Comparison of ENCODE assay signal across 5 worm cellular contexts in genomic region chrIV:6606587-6606986, ce11.
TF ChIP-seq lines count a peak whose summit lies in the region.

No protein-coding gene starts in this region.

TF ChIP-seq in whole organism, L1 larva, 84 proteins besides CTCF, POLR2A, EP300 and RAD21:
- TF ChIP-seq tbx-2 (tag; optimal IDR thresholded peaks at IDR 0.05; lab: Kevin White, UChicago) (no peak), dpl-1 (GFP tag; optimal IDR thresholded peaks at IDR 0.05; lab: Kevin White, UChicago) (no peak), snu-23 (GFP tag; optimal IDR thresholded peaks at IDR 0.05; lab: Kevin White, UChicago) (peak; percentile 12), efl-1 (optimal IDR thresholded peaks at IDR 0.05; lab: Kevin White, UChicago) (no peak), efl-1 (GFP tag; optimal IDR thresholded peaks at IDR 0.05 in 1 of 2; lab: Kevin White, UChicago) (peak in 1 of 2 experiments; percentile 62), lin-14 (GFP tag; optimal IDR thresholded peaks at IDR 0.05; lab: Kevin White, UChicago) (peak; percentile 56), blmp-1 (tag; optimal IDR thresholded peaks at IDR 0.05; lab: Kevin White, UChicago) (peak; percentile 48)
TF ChIP-seq in whole organism, L1 larva: peak in this region for 4.

TF ChIP-seq in whole organism, L2 larva, 48 proteins besides CTCF, POLR2A, EP300 and RAD21:
- TF ChIP-seq sma-3 (GFP tag; optimal IDR thresholded peaks at IDR 0.05; lab: Kevin White, UChicago) (no peak), fos-1 (tag; optimal IDR thresholded peaks at IDR 0.05; lab: Kevin White, UChicago) (no peak), C34F6.9 (tag; optimal IDR thresholded peaks at IDR 0.05; lab: Kevin White, UChicago) (peak; percentile 10), nhr-25 (tag; optimal IDR thresholded peaks at IDR 0.05; lab: Kevin White, UChicago) (peak; percentile 17)

TF ChIP-seq in whole organism, L3 larva, 47 proteins besides CTCF, POLR2A, EP300 and RAD21:
- TF ChIP-seq lsy-12 (tag; optimal IDR thresholded peaks at IDR 0.05; lab: Kevin White, UChicago), result no peak
- TF ChIP-seq egl-27 (tag; optimal IDR thresholded peaks at IDR 0.05; lab: Kevin White, UChicago), result no peak
- no peak for TF ChIP-seq skn-1 (tag; optimal IDR thresholded peaks at IDR 0.05; lab: Kevin White, UChicago)
- TF ChIP-seq unc-39 (tag; optimal IDR thresholded peaks at IDR 0.05; lab: Kevin White, UChicago), result no peak
- TF ChIP-seq egl-5 (tag; optimal IDR thresholded peaks at IDR 0.05; lab: Kevin White, UChicago), result no peak
- no peak for TF ChIP-seq ceh-9 (tag; optimal IDR thresholded peaks at IDR 0.05; lab: Kevin White, UChicago)
- no peak for TF ChIP-seq ztf-11 (tag; optimal IDR thresholded peaks at IDR 0.05; lab: Kevin White, UChicago)
- TF ChIP-seq nhr-23 (tag; optimal IDR thresholded peaks at IDR 0.05; lab: Kevin White, UChicago), result no peak
- no peak for TF ChIP-seq fkh-2 (tag; optimal IDR thresholded peaks at IDR 0.05; lab: Kevin White, UChicago)
- no peak for TF ChIP-seq nhr-43 (tag; optimal IDR thresholded peaks at IDR 0.05; lab: Kevin White, UChicago; ENCODE audit: poor library complexity, severe bottlenecking)
- TF ChIP-seq pha-4 (tag; optimal IDR thresholded peaks at IDR 0.05; lab: Kevin White, UChicago), result peak; percentile 38
- TF ChIP-seq lin-15B (tag; optimal IDR thresholded peaks at IDR 0.05; lab: Kevin White, UChicago), result no peak
- TF ChIP-seq eor-1 (tag; optimal IDR thresholded peaks at IDR 0.05; lab: Kevin White, UChicago), result no peak
- TF ChIP-seq unc-62 (GFP tag; optimal IDR thresholded peaks at IDR 0.05; lab: Kevin White, UChicago), result no peak
- TF ChIP-seq ztf-4 (tag; optimal IDR thresholded peaks at IDR 0.05; lab: Kevin White, UChicago), result no peak
- peak; percentile 14 for TF ChIP-seq ama-1 (optimal IDR thresholded peaks at IDR 0.05; lab: Kevin White, UChicago)
- TF ChIP-seq nhr-25 (tag; optimal IDR thresholded peaks at IDR 0.05; lab: Kevin White, UChicago), result peak; percentile 3
- TF ChIP-seq ZK546.5 (tag; optimal IDR thresholded peaks at IDR 0.05; lab: Kevin White, UChicago), result no peak

TF ChIP-seq in whole organism, L4 larva, 104 proteins besides CTCF, POLR2A, EP300 and RAD21:
- TF ChIP-seq nhr-28 (tag; optimal IDR thresholded peaks at IDR 0.05; lab: Kevin White, UChicago) (peak; percentile 99), Y75B8A.6 (GFP tag; IDR thresholded peaks at IDR 0.05; lab: Robert Waterston, UW) (no peak), lin-29 (GFP tag; IDR thresholded peaks at IDR 0.05; lab: Robert Waterston, UW) (no peak), ceh-32 (tag; optimal IDR thresholded peaks at IDR 0.05; lab: Kevin White, UChicago; ENCODE audit: poor library complexity) (no peak), duxl-1 (tag; optimal IDR thresholded peaks at IDR 0.05; lab: Kevin White, UChicago; ENCODE audit: poor library complexity) (no peak), hmg-1.1 (GFP tag; IDR thresholded peaks at IDR 0.05; lab: Robert Waterston, UW) (no peak), mes-2 (tag; optimal IDR thresholded peaks at IDR 0.05; lab: Kevin White, UChicago; ENCODE audit: poor library complexity, severe bottlenecking) (peak; percentile 60), aha-1 (tag; lab: Kevin White, UChicago) (no peak), vab-7 (GFP tag; IDR thresholded peaks at IDR 0.05; lab: Robert Waterston, UW) (no peak), ZK546.5 (tag; optimal IDR thresholded peaks at IDR 0.05; lab: Kevin White, UChicago) (no peak), hlh-11 (tag; optimal IDR thresholded peaks at IDR 0.05; lab: Kevin White, UChicago) (peak; percentile 6), lin-38 (GFP tag; IDR thresholded peaks at IDR 0.05; lab: Robert Waterston, UW) (no peak), daf-16 (GFP tag; optimal IDR thresholded peaks at IDR 0.05; lab: Kevin White, UChicago) (no peak), daf-16 (tag; optimal IDR thresholded peaks at IDR 0.05; lab: Kevin White, UChicago) (peak; percentile 39), ctbp-1 (GFP tag; IDR thresholded peaks at IDR 0.05; lab: Robert Waterston, UW) (no peak), ztf-11 (tag; optimal IDR thresholded peaks at IDR 0.05; lab: Kevin White, UChicago) (no peak), lim-7 (GFP tag; IDR thresholded peaks at IDR 0.05; lab: Robert Waterston, UW) (no peak), ztf-7 (tag; optimal IDR thresholded peaks at IDR 0.05; lab: Kevin White, UChicago) (no peak), nhr-25 (tag; optimal IDR thresholded peaks at IDR 0.05; lab: Kevin White, UChicago; ENCODE audit: borderline replicate concordance, insufficient read depth) (no peak), hif-1 (tag; optimal IDR thresholded peaks at IDR 0.05; lab: Kevin White, UChicago) (no peak), unc-130 (GFP tag; optimal IDR thresholded peaks at IDR 0.05; lab: Kevin White, UChicago) (no peak), Y48G9A.11 (GFP tag; IDR thresholded peaks at IDR 0.05; lab: Robert Waterston, UW) (no peak), madf-9 (GFP tag; conservative IDR thresholded peaks at IDR 0.05; lab: Robert Waterston, UW) (no peak), set-16 (GFP tag; IDR thresholded peaks at IDR 0.05; lab: Robert Waterston, UW) (no peak), mdt-29 (GFP tag; IDR thresholded peaks at IDR 0.05; lab: Robert Waterston, UW) (no peak), mxl-3 (GFP tag; optimal IDR thresholded peaks at IDR 0.05; lab: Kevin White, UChicago) (no peak), lir-3 (tag; optimal IDR thresholded peaks at IDR 0.05; lab: Kevin White, UChicago) (no peak), nhr-48 (tag; optimal IDR thresholded peaks at IDR 0.05; lab: Kevin White, UChicago) (no peak), dpl-1 (GFP tag; optimal IDR thresholded peaks at IDR 0.05; lab: Kevin White, UChicago) (no peak), tag-97 (GFP tag; IDR thresholded peaks at IDR 0.05; lab: Robert Waterston, UW) (no peak), madf-5 (GFP tag; IDR thresholded peaks at IDR 0.05; lab: Robert Waterston, UW) (no peak), nhr-76 (tag; optimal IDR thresholded peaks at IDR 0.05; lab: Kevin White, UChicago) (no peak)

TF ChIP-seq in whole organism, young adult, 124 proteins besides CTCF, POLR2A, EP300 and RAD21:
- TF ChIP-seq cebp-1 (GFP tag; IDR thresholded peaks at IDR 0.05; lab: Robert Waterston, UW) (no peak), cebp-1 (tag; optimal IDR thresholded peaks at IDR 0.05; lab: Kevin White, UChicago) (peak; percentile 5), dpff-1 (tag; optimal IDR thresholded peaks at IDR 0.05; lab: Kevin White, UChicago) (no peak), ztf-25 (GFP tag; IDR thresholded peaks at IDR 0.05; lab: Robert Waterston, UW) (no peak)
